Fruit fly (Drosophila melanogaster) whole organism, pupa: ENCODE results near the gene CG31098.

Experiments used
- CG10348 ChIP-seq: fragments of 200-800 bp; sonication (Bioruptor generic); IDR thresholded peaks from 2 replicates; pipeline ENCODE4 v1.3.6; 2022; ENCODE audit warnings: missing biosample characterization, missing genetic modification characterization
- CG12605 ChIP-seq: fragments of 200-800 bp; sonication (Bioruptor generic); IDR thresholded peaks from 2 replicates; pipeline ENCODE4 v1.3.6; 2022; ENCODE audit warnings: missing biosample characterization, missing genetic modification characterization
- CG13204 ChIP-seq: fragments of 200-800 bp; sonication (Bioruptor generic); optimal IDR thresholded peaks from 2 replicates; lab custom pipeline; 2018; ENCODE audit warnings: missing biosample characterization, mild to moderate bottlenecking, missing genetic modification characterization, moderate library complexity
- CG14655 ChIP-seq: fragments of 200-800 bp; sonication (Bioruptor generic); optimal IDR thresholded peaks from 3 replicates; lab custom pipeline; 2017; ENCODE audit warnings: mild to moderate bottlenecking, missing biosample characterization, missing genetic modification reagents, missing genetic modification characterization
- CG15710 ChIP-seq: fragments of 200-800 bp; sonication (Bioruptor generic); optimal IDR thresholded peaks from 2 replicates; lab custom pipeline; 2018; ENCODE audit warnings: missing biosample characterization, mild to moderate bottlenecking, missing genetic modification characterization, moderate library complexity
- CG17806 ChIP-seq: fragments of 200-800 bp; sonication (Bioruptor generic); optimal IDR thresholded peaks from 2 replicates; lab custom pipeline; 2018; ENCODE audit warnings: missing biosample characterization, mild to moderate bottlenecking, missing genetic modification characterization, moderate library complexity
- CG32121 ChIP-seq: fragments of 200-800 bp; sonication (Bioruptor generic); IDR thresholded peaks from 2 replicates; pipeline ENCODE4 v1.3.6; 2022; ENCODE audit warnings: missing biosample characterization, missing genetic modification characterization
- CG34367 ChIP-seq: fragments of 200-800 bp; sonication (Bioruptor generic); optimal IDR thresholded peaks from 2 replicates; lab custom pipeline; 2018; ENCODE audit warnings: missing biosample characterization, mild to moderate bottlenecking, missing genetic modification characterization
- CG4496 ChIP-seq: fragments of 200-800 bp; sonication (Bioruptor generic); IDR thresholded peaks from 3 replicates; pipeline ENCODE4 v1.3.6; 2022; ENCODE audit warnings: missing biosample characterization, missing genetic modification characterization
- CG8159 ChIP-seq: fragments of 200-800 bp; sonication (Bioruptor generic); optimal IDR thresholded peaks from 3 replicates; lab custom pipeline; 2018; ENCODE audit warnings: missing biosample characterization, mild to moderate bottlenecking, missing genetic modification characterization, moderate library complexity
- CG8301 ChIP-seq: fragments of 200-800 bp; sonication (Bioruptor generic); optimal IDR thresholded peaks from 2 replicates; lab custom pipeline; 2018; ENCODE audit warnings: missing biosample characterization, mild to moderate bottlenecking, missing genetic modification characterization
- CG9948 ChIP-seq: fragments of 200-800 bp; sonication (Bioruptor generic); optimal IDR thresholded peaks from 2 replicates; lab custom pipeline; 2018; ENCODE audit warnings: missing biosample characterization, mild to moderate bottlenecking, missing genetic modification characterization, moderate library complexity
- D1 ChIP-seq: fragments of 200-800 bp; sonication (Bioruptor generic); optimal IDR thresholded peaks from 2 replicates; lab custom pipeline; 2018; ENCODE audit warnings: missing biosample characterization, mild to moderate bottlenecking, missing genetic modification characterization, moderate library complexity
- EcR ChIP-seq: fragments of 200-800 bp; sonication (Bioruptor generic); optimal IDR thresholded peaks from 3 replicates; lab custom pipeline; 2019; ENCODE audit warnings: missing biosample characterization, missing genetic modification characterization, mild to moderate bottlenecking, moderate library complexity, missing genetic modification reagents
- Ets98B ChIP-seq: fragments of 200-800 bp; sonication (Bioruptor generic); IDR thresholded peaks from 2 replicates; pipeline ENCODE4 v1.3.6; 2022; ENCODE audit warnings: missing biosample characterization, missing genetic modification characterization
- Pif1A ChIP-seq: fragments of 200-800 bp; sonication (Bioruptor generic); optimal IDR thresholded peaks from 3 replicates; lab custom pipeline; 2016; ENCODE audit warnings: missing biosample characterization, missing genetic modification characterization
- Pif1B ChIP-seq: fragments of 200-800 bp; sonication (Bioruptor generic); optimal IDR thresholded peaks from 3 replicates; lab custom pipeline; 2016; ENCODE audit warnings: missing biosample characterization, missing genetic modification characterization
- Snoo ChIP-seq: fragments of 200-800 bp; sonication (Bioruptor generic); optimal IDR thresholded peaks from 3 replicates; lab custom pipeline; 2017; ENCODE audit warnings: missing biosample characterization, mild to moderate bottlenecking, missing genetic modification characterization, inconsistent platforms
- fd96Ca ChIP-seq: fragments of 200-800 bp; sonication (Bioruptor generic); IDR thresholded peaks from 3 replicates; pipeline ENCODE4 v1.3.6; 2022; ENCODE audit warnings: missing biosample characterization, missing genetic modification characterization
- gl ChIP-seq: fragments of 200-800 bp; sonication (Bioruptor generic); optimal IDR thresholded peaks from 2 replicates; lab custom pipeline; 2018; ENCODE audit warnings: missing biosample characterization, mild to moderate bottlenecking, missing genetic modification characterization
- rn ChIP-seq: fragments of 200-800 bp; sonication (Bioruptor generic); IDR thresholded peaks from 2 replicates; pipeline ENCODE4 v1.3.6; 2022; ENCODE audit warnings: missing biosample characterization, missing genetic modification characterization

Gene CG31098

dm6 chr3R:25312583-25312982, 19.8 kb upstream of the CG31098 start:
- no peak for TF ChIP-seq rn
- TF ChIP-seq fd96Ca (GFP tag; lab: Robert Waterston, UW) = no peak
- TF ChIP-seq CG15710 = no peak
- TF ChIP-seq CG8159 (tag; lab: Kevin White, UChicago) = no peak
- no peak for TF ChIP-seq CG12605
- TF ChIP-seq Pif1A = no peak
- no peak for TF ChIP-seq CG9948 (tag; lab: Kevin White, UChicago)
- no peak for TF ChIP-seq CG17806 (tag; lab: Kevin White, UChicago)
- TF ChIP-seq CG10348 = no peak
- TF ChIP-seq CG14655 = no peak
- TF ChIP-seq gl = no peak
- TF ChIP-seq CG8301 (tag; lab: Kevin White, UChicago) = no peak
- TF ChIP-seq CG32121 = no peak
- no peak for TF ChIP-seq Ets98B (GFP tag; lab: Robert Waterston, UW)
- no peak for TF ChIP-seq Pif1B
- TF ChIP-seq D1 (tag; lab: Kevin White, UChicago) = no peak
- TF ChIP-seq CG4496 (GFP tag; lab: Robert Waterston, UW) = no peak
- TF ChIP-seq CG13204 = no peak
- TF ChIP-seq Snoo (tag; lab: Kevin White, UChicago) = no peak
- TF ChIP-seq CG34367 (tag; lab: Kevin White, UChicago) = no peak

dm6 chr3R:25310843-25311242, 18.1 kb upstream of the CG31098 start, which contains the start of gene CG31099:
Gene CG31099 (minus strand): TSS chr3R:25310943.
- TF ChIP-seq D1 (tag; lab: Kevin White, UChicago) = no peak
- TF ChIP-seq gl = no peak
- TF ChIP-seq CG9948 (tag; lab: Kevin White, UChicago) = no peak
- TF ChIP-seq CG13204 = no peak
- TF ChIP-seq Snoo (tag; lab: Kevin White, UChicago) = no peak
- no peak for TF ChIP-seq CG14655
- no peak for TF ChIP-seq CG8301 (tag; lab: Kevin White, UChicago)
- TF ChIP-seq CG10348 = no peak
- no peak for TF ChIP-seq Pif1B
- no peak for TF ChIP-seq rn
- no peak for TF ChIP-seq CG8159 (tag; lab: Kevin White, UChicago)
- no peak for TF ChIP-seq CG15710
- no peak for TF ChIP-seq CG17806 (tag; lab: Kevin White, UChicago)
- no peak for TF ChIP-seq Ets98B (GFP tag; lab: Robert Waterston, UW)
- no peak for TF ChIP-seq CG12605
- no peak for TF ChIP-seq CG4496 (GFP tag; lab: Robert Waterston, UW)
- no peak for TF ChIP-seq fd96Ca (GFP tag; lab: Robert Waterston, UW)

dm6 chr3R:25309175-25309574, 16.4 kb upstream of the CG31098 start:
- TF ChIP-seq Snoo (tag; lab: Kevin White, UChicago) (no peak), CG10348 (no peak), CG8301 (tag; lab: Kevin White, UChicago) (no peak)

dm6 chr3R:25308228-25308627, 15.5 kb upstream of the CG31098 start, which contains the start of gene CG10550:
Gene CG10550 (minus strand): TSS chr3R:25308391.
- no peak for TF ChIP-seq gl
- no peak for TF ChIP-seq CG15710
- TF ChIP-seq CG4496 (GFP tag; lab: Robert Waterston, UW) = no peak
- no peak for TF ChIP-seq CG32121
- TF ChIP-seq EcR = no peak
- TF ChIP-seq CG10348 = no peak
- no peak for TF ChIP-seq CG13204
- TF ChIP-seq CG8159 (tag; lab: Kevin White, UChicago) = no peak
- no peak for TF ChIP-seq Pif1A
- no peak for TF ChIP-seq fd96Ca (GFP tag; lab: Robert Waterston, UW)
- TF ChIP-seq CG14655 = no peak
- no peak for TF ChIP-seq Pif1B

- no peak for TF ChIP-seq CG10348
- TF ChIP-seq CG4496 (GFP tag; lab: Robert Waterston, UW) = no peak
- no peak for TF ChIP-seq fd96Ca (GFP tag; lab: Robert Waterston, UW)
- no peak for TF ChIP-seq Snoo (tag; lab: Kevin White, UChicago)
- no peak for TF ChIP-seq CG32121
- no peak for TF ChIP-seq CG14655
- no peak for TF ChIP-seq CG17806 (tag; lab: Kevin White, UChicago)
- no peak for TF ChIP-seq rn
- TF ChIP-seq Ets98B (GFP tag; lab: Robert Waterston, UW) = no peak
- no peak for TF ChIP-seq CG8301 (tag; lab: Kevin White, UChicago)
- no peak for TF ChIP-seq CG15710
- no peak for TF ChIP-seq CG13204
- TF ChIP-seq CG34367 (tag; lab: Kevin White, UChicago) = no peak
- TF ChIP-seq Pif1A = no peak
- no peak for TF ChIP-seq CG8159 (tag; lab: Kevin White, UChicago)
- no peak for TF ChIP-seq D1 (tag; lab: Kevin White, UChicago)
- TF ChIP-seq EcR = no peak
- no peak for TF ChIP-seq Pif1B
- TF ChIP-seq CG12605 = no peak
- TF ChIP-seq CG9948 (tag; lab: Kevin White, UChicago) = no peak
Observed at dm6 chr3R:25305822-25306544, 13.2 kb upstream of the CG31098 start.

dm6 chr3R:25303857-25304440, 11.2 kb upstream of the CG31098 start, which contains the start of gene CG31436:
Gene CG31436 (plus strand): TSS chr3R:25304137.
- TF ChIP-seq CG8159 (tag; lab: Kevin White, UChicago) (no peak), fd96Ca (GFP tag; lab: Robert Waterston, UW) (no peak), CG10348 (no peak), CG17806 (tag; lab: Kevin White, UChicago) (no peak), CG9948 (tag; lab: Kevin White, UChicago) (no peak), EcR (peak; percentile 74), Pif1B (no peak)
